Fruit fly (Drosophila melanogaster): Measurements from ENCODE around the gene ome.

Gene ome

DNA sequence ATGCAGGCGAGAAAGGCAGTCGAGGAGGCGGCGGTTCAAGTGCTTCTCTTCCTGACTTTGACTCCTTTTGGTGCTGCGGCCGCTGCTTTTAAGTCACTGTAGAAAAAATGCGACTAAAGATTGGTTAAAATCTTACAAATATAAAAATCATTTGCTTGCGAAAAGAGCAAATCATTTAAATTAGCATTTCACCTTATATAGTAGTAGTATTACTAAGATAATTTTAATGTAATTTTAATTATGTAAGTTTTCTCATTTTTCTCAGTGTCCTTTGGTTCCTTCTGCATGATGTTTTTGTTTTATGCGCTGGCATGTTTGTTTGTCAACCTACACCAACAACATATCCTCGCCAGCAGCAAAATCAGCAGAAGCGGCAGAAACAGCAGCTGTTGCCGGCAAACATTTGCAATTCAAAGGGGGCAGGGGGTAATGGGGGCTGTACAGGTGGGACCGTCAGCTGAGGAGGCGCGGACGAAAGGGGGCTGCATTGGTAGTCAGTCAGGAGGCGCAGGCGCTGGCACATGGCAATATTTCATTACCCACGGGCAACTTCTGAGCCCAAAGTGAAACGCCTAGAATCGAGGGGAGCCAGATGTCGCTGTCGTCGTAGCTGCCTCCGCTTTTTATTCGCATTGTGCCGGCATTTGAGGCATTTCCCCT, 25.3 kb upstream of the ome start (continued):
- TF ChIP-seq slou (GFP tag; optimal IDR thresholded peaks at IDR 0.05) (no peak), lbe (GFP tag; optimal IDR thresholded peaks at IDR 0.05) (peak; percentile 73), dimm (GFP tag; IDR thresholded peaks at IDR 0.05) (no peak), twi (tag; optimal IDR thresholded peaks at IDR 0.05) (no peak), CG11456 (GFP tag; IDR thresholded peaks at IDR 0.05) (no peak), sisA (GFP tag; IDR thresholded peaks at IDR 0.05) (no peak), CG3726 (GFP tag; IDR thresholded peaks at IDR 0.05) (no peak), fd102C (GFP tag; optimal IDR thresholded peaks at IDR 0.05) (no peak), CG18764 (GFP tag; optimal IDR thresholded peaks at IDR 0.05) (no peak), CG6765 (GFP tag; optimal IDR thresholded peaks at IDR 0.05) (no peak), Ssrp (tag; optimal IDR thresholded peaks at IDR 0.05) (no peak), her (GFP tag; optimal IDR thresholded peaks at IDR 0.05) (no peak), da (GFP tag; optimal IDR thresholded peaks at IDR 0.05) (no peak), ap (GFP tag; IDR thresholded peaks at IDR 0.05) (no peak), nom (GFP tag; optimal IDR thresholded peaks at IDR 0.05) (peak; percentile 49), CG15011 (GFP tag; optimal IDR thresholded peaks at IDR 0.05) (no peak), CG10654 (GFP tag; optimal IDR thresholded peaks at IDR 0.05) (no peak), prd (optimal IDR thresholded peaks at IDR 0.05) (no peak), prd (GFP tag; IDR thresholded peaks at IDR 0.05) (0 out of 3 replicates have a peak, but pooled peaks have one; percentile 22), CG42726 (GFP tag; IDR thresholded peaks at IDR 0.05; ENCODE audit: partially characterized antibody) (no peak), Myb (GFP tag; optimal IDR thresholded peaks at IDR 0.05) (no peak), CG34376 (GFP tag; optimal IDR thresholded peaks at IDR 0.05) (no peak), abd-A (tag; optimal IDR thresholded peaks at IDR 0.05) (no peak), bsh (GFP tag; optimal IDR thresholded peaks at IDR 0.05) (peak in 1 of 2 experiments; percentile 57), vvl (GFP tag; IDR thresholded peaks at IDR 0.05) (no peak), CG12391 (tag; optimal IDR thresholded peaks at IDR 0.05) (no peak), CG2712 (tag; optimal IDR thresholded peaks at IDR 0.05) (peak; percentile 4), chn (GFP tag; optimal IDR thresholded peaks at IDR 0.05) (no peak), dan (GFP tag; IDR thresholded peaks at IDR 0.05) (no peak), pzg (GFP tag; optimal IDR thresholded peaks at IDR 0.05) (no peak), CG10147 (GFP tag; optimal IDR thresholded peaks at IDR 0.05) (no peak), eyg (GFP tag; optimal IDR thresholded peaks at IDR 0.05) (no peak), CG10959 (GFP tag; IDR thresholded peaks at IDR 0.05) (no peak), ssp (GFP tag; IDR thresholded peaks at IDR 0.05) (no peak), CG5953 (GFP tag; IDR thresholded peaks at IDR 0.05) (no peak), BtbVII (GFP tag; optimal IDR thresholded peaks at IDR 0.05) (no peak), Ets65A (GFP tag) (peak; percentile 57), knrl (GFP tag; IDR thresholded peaks at IDR 0.05; ENCODE audit: partially characterized antibody) (no peak), Pdp1 (GFP tag; optimal IDR thresholded peaks at IDR 0.05) (no peak), CG11695 (GFP tag; IDR thresholded peaks at IDR 0.05) (no peak), cg (GFP tag; optimal IDR thresholded peaks at IDR 0.05) (no peak), CG6854 (GFP tag; optimal IDR thresholded peaks at IDR 0.05) (no peak), Vsx1 (GFP tag; optimal IDR thresholded peaks at IDR 0.05) (no peak), Deaf1 (tag; optimal IDR thresholded peaks at IDR 0.05) (no peak), amos (GFP tag; IDR thresholded peaks at IDR 0.05; ENCODE audit: partially characterized antibody) (no peak), NfI (GFP tag; optimal IDR thresholded peaks at IDR 0.05) (no peak), CG12942 (GFP tag; optimal IDR thresholded peaks at IDR 0.05) (no peak), dati (GFP tag; IDR thresholded peaks at IDR 0.05) (no peak), ewg (GFP tag; optimal IDR thresholded peaks at IDR 0.05) (peak; percentile 13), CG7963 (GFP tag; IDR thresholded peaks at IDR 0.05; ENCODE audit: partially characterized antibody) (no peak), Mad (GFP tag; optimal IDR thresholded peaks at IDR 0.05) (no peak)

All from whole organism, embryonic.